Worm (Caenorhabditis elegans) whole organism, midembryonic: Measurements from ENCODE around the gene msp-152.
"Not testable (repeated sequence)": the region's sequence is repeated elsewhere in the genome, so short reads cannot be mapped to it uniquely, and the experiment has no call there.

Experiments used
- T22C8.4 ChIP-seq: fragments of 200-800 bp; sonication (Bioruptor generic); IDR thresholded peaks from 2 replicates; pipeline ENCODE4 v1.3.6; 2022; ENCODE audit warnings: missing genetic modification characterization, missing compliant biosample characterization
- cog-1 ChIP-seq: sonication (generic microtip); optimal IDR thresholded peaks from 2 replicates; lab custom pipeline; 2016; ENCODE audit warnings: missing genetic modification characterization, missing compliant biosample characterization
- flt-1 ChIP-seq: fragments of 200-800 bp; sonication (Bioruptor generic); IDR thresholded peaks from 2 replicates; pipeline ENCODE4 v1.3.6; 2022; ENCODE audit warnings: missing genetic modification characterization, missing compliant biosample characterization
- klf-2 ChIP-seq: fragments of 200-800 bp; sonication (Bioruptor generic); conservative IDR thresholded peaks from 2 replicates; pipeline ENCODE4 v1.3.6; 2022; ENCODE audit warnings: missing genetic modification reagents, missing genetic modification characterization, missing compliant biosample characterization
- med-1 ChIP-seq: sonication (generic microtip); optimal IDR thresholded peaks from 2 replicates; lab custom pipeline; 2017; ENCODE audit warnings: missing genetic modification characterization, mild to moderate bottlenecking, missing compliant biosample characterization, antibody characterized with exemption, missing genetic modification reagents; ENCODE audit not compliant: insufficient read depth
- ref-1 ChIP-seq: fragments of 200-800 bp; sonication (Bioruptor generic); conservative IDR thresholded peaks from 2 replicates; pipeline ENCODE4 v1.3.6; 2022; ENCODE audit warnings: missing genetic modification reagents, missing genetic modification characterization, missing compliant biosample characterization
- tab-1 ChIP-seq: fragments of 200-800 bp; sonication (Bioruptor generic); IDR thresholded peaks from 2 replicates; pipeline ENCODE4 v1.3.6; 2022; ENCODE audit warnings: missing genetic modification characterization, missing compliant biosample characterization
- ztf-23 ChIP-seq: fragments of 200-800 bp; sonication (Bioruptor generic); IDR thresholded peaks from 2 replicates; pipeline ENCODE4 v1.3.6; 2022; ENCODE audit warnings: missing genetic modification reagents, missing genetic modification characterization, missing compliant biosample characterization
- ztf-29 ChIP-seq: fragments of 200-800 bp; sonication (Bioruptor generic); IDR thresholded peaks from 2 replicates; pipeline ENCODE4 v1.3.6; 2022; ENCODE audit warnings: missing genetic modification reagents, missing genetic modification characterization, missing compliant biosample characterization

Gene msp-152

ce11 chrII:4904277-4904676 lies 28.6 kb upstream of the msp-152 start:
- no peak for TF ChIP-seq med-1 (GFP tag; lab: Kevin White, UChicago)
- no peak for TF ChIP-seq ref-1
- TF ChIP-seq ztf-29 (GFP tag; lab: Robert Waterston, UW): peak; percentile 57; the same call in 1 of the 2 replicates
- TF ChIP-seq flt-1 (GFP tag; lab: Robert Waterston, UW): 0 out of 2 replicates have a peak, but pooled peaks have one; percentile 7
- no peak for TF ChIP-seq T22C8.4 (GFP tag; lab: Robert Waterston, UW)

- TF ChIP-seq ztf-23 (GFP tag; lab: Robert Waterston, UW): no peak
- TF ChIP-seq ztf-29 (GFP tag; lab: Robert Waterston, UW): no peak
- no peak for TF ChIP-seq T22C8.4 (GFP tag; lab: Robert Waterston, UW)
- no peak for TF ChIP-seq tab-1
- TF ChIP-seq cog-1 (tag; lab: Kevin White, UChicago): no peak
- TF ChIP-seq klf-2 (GFP tag; lab: Robert Waterston, UW): no peak
- no peak for TF ChIP-seq flt-1 (GFP tag; lab: Robert Waterston, UW)
- no peak for TF ChIP-seq med-1 (GFP tag; lab: Kevin White, UChicago)
- no peak for TF ChIP-seq ref-1
These were observed 28.0 kb upstream of the msp-152 start, which contains the start of gene btbd-10 for ce11 chrII:4904778-4905177. TSS of gene btbd-10 (plus strand) at chrII:4905008.

- TF ChIP-seq ztf-23 (GFP tag; lab: Robert Waterston, UW): no peak
These were observed 27.5 kb upstream of the msp-152 start for ce11 chrII:4905331-4905730.

ce11 chrII:4905883-4906282 lies 26.9 kb upstream of the msp-152 start:
- TF ChIP-seq med-1 (GFP tag; lab: Kevin White, UChicago): no peak
- no peak for TF ChIP-seq tab-1
- no peak for TF ChIP-seq flt-1 (GFP tag; lab: Robert Waterston, UW)
- no peak for TF ChIP-seq T22C8.4 (GFP tag; lab: Robert Waterston, UW)
- TF ChIP-seq ztf-29 (GFP tag; lab: Robert Waterston, UW): no peak
- TF ChIP-seq cog-1 (tag; lab: Kevin White, UChicago): no peak
- no peak for TF ChIP-seq klf-2 (GFP tag; lab: Robert Waterston, UW)
- no peak for TF ChIP-seq ztf-23 (GFP tag; lab: Robert Waterston, UW)
- no peak for TF ChIP-seq ref-1

- TF ChIP-seq med-1 (GFP tag; lab: Kevin White, UChicago): no peak
- no peak for TF ChIP-seq ref-1
- no peak for TF ChIP-seq tab-1
- TF ChIP-seq T22C8.4 (GFP tag; lab: Robert Waterston, UW): no peak
- no peak for TF ChIP-seq flt-1 (GFP tag; lab: Robert Waterston, UW)
- TF ChIP-seq ztf-23 (GFP tag; lab: Robert Waterston, UW): no peak
- no peak for TF ChIP-seq ztf-29 (GFP tag; lab: Robert Waterston, UW)
- TF ChIP-seq klf-2 (GFP tag; lab: Robert Waterston, UW): no peak
- TF ChIP-seq cog-1 (tag; lab: Kevin White, UChicago): no peak
These were observed 24.7 kb upstream of the msp-152 start for ce11 chrII:4908160-4908559.

ce11 chrII:4914214-4914613 lies 18.6 kb upstream of the msp-152 start, which contains the start of gene R05F9.11:
TSS of gene R05F9.11 (minus strand) at chrII:4914218.
- TF ChIP-seq T22C8.4 (GFP tag; lab: Robert Waterston, UW) (no peak), med-1 (GFP tag; lab: Kevin White, UChicago) (no peak)

- TF ChIP-seq cog-1 (tag; lab: Kevin White, UChicago) (no peak), ztf-29 (GFP tag; lab: Robert Waterston, UW) (no peak), tab-1 (no peak), ztf-23 (GFP tag; lab: Robert Waterston, UW) (no peak), klf-2 (GFP tag; lab: Robert Waterston, UW) (no peak), med-1 (GFP tag; lab: Kevin White, UChicago) (no peak), flt-1 (GFP tag; lab: Robert Waterston, UW) (no peak), ref-1 (no peak), T22C8.4 (GFP tag; lab: Robert Waterston, UW) (no peak)
These were observed 17.3 kb upstream of the msp-152 start for ce11 chrII:4915572-4915971.

- not testable (repeated sequence) for TF ChIP-seq ztf-29, klf-2, flt-1 (GFP tag; lab: Robert Waterston, UW)
These were observed 16.4 kb upstream of the msp-152 start, which contains the start of gene msp-31 for ce11 chrII:4916462-4916861. TSS of gene msp-31 (minus strand) at chrII:4916562.

ce11 chrII:4918501-4919021 lies 14.3 kb upstream of the msp-152 start:
- TF ChIP-seq cog-1 (tag; lab: Kevin White, UChicago): no peak
- no peak for TF ChIP-seq ref-1
- TF ChIP-seq T22C8.4 (GFP tag; lab: Robert Waterston, UW): no peak
- TF ChIP-seq tab-1: no peak
- no peak for TF ChIP-seq ztf-29 (GFP tag; lab: Robert Waterston, UW)
- no peak for TF ChIP-seq flt-1 (GFP tag; lab: Robert Waterston, UW)
- no peak for TF ChIP-seq med-1 (GFP tag; lab: Kevin White, UChicago)
- no peak for TF ChIP-seq klf-2 (GFP tag; lab: Robert Waterston, UW)
- TF ChIP-seq ztf-23 (GFP tag; lab: Robert Waterston, UW): no peak

- TF ChIP-seq ztf-29 (GFP tag; lab: Robert Waterston, UW) (no peak), tab-1 (no peak), med-1 (GFP tag; lab: Kevin White, UChicago) (no peak), ztf-23 (GFP tag; lab: Robert Waterston, UW) (no peak), cog-1 (tag; lab: Kevin White, UChicago) (no peak), klf-2 (GFP tag; lab: Robert Waterston, UW) (no peak), flt-1 (GFP tag; lab: Robert Waterston, UW) (no peak), T22C8.4 (GFP tag; lab: Robert Waterston, UW) (no peak), ref-1 (no peak)
These were observed 12.2 kb upstream of the msp-152 start for ce11 chrII:4920608-4921007.
